Fruit fly (Drosophila melanogaster) Kc167 (cell line): ENCODE data around the gene Ctr9.

Experiments used
- insv ChIP-seq: fragments of >200 bp; optimal IDR thresholded peaks from 3 replicates; lab custom pipeline; 2018; ENCODE audit warnings: missing external identifiers
- psq ChIP-seq: fragments of >200 bp; optimal IDR thresholded peaks from 2 replicates; lab custom pipeline; 2017; ENCODE audit warnings: missing external identifiers

- no peak for TF ChIP-seq insv (lab: Kevin White, UChicago)
- no peak for TF ChIP-seq psq
Observed at dm6 chr3L:1346956-1347587, 40.0 kb downstream of the Ctr9 start.
